Fruit fly (Drosophila melanogaster) whole organism, embryonic: ENCODE data around the gene CG5882.

ENCODE experiments used
- CG10431 ChIP-seq: fragments of 200-800 bp; sonication (Bioruptor generic); optimal IDR thresholded peaks from 3 replicates; lab custom pipeline; 2018; ENCODE audit warnings: missing biosample characterization, mild to moderate bottlenecking, missing genetic modification characterization
- CG12219 ChIP-seq: fragments of 200-800 bp; sonication (Bioruptor generic); optimal IDR thresholded peaks from 3 replicates; lab custom pipeline; 2018; ENCODE audit warnings: missing biosample characterization, mild to moderate bottlenecking, missing genetic modification characterization
- CG13296 ChIP-seq: fragments of 200-800 bp; sonication (Bioruptor generic); optimal IDR thresholded peaks from 3 replicates; lab custom pipeline; 2018; ENCODE audit warnings: missing biosample characterization, mild to moderate bottlenecking, missing genetic modification characterization
- CG15514 ChIP-seq: fragments of 200-800 bp; sonication (Bioruptor generic); optimal IDR thresholded peaks from 3 replicates; lab custom pipeline; 2017; ENCODE audit warnings: missing biosample characterization, missing genetic modification characterization, mild to moderate bottlenecking, moderate library complexity, missing genetic modification reagents
- CG16815 ChIP-seq: fragments of 200-800 bp; sonication (Bioruptor generic); optimal IDR thresholded peaks from 3 replicates; lab custom pipeline; 2017; ENCODE audit warnings: missing biosample characterization, mild to moderate bottlenecking, missing genetic modification characterization
- CG16863 ChIP-seq: fragments of 200-800 bp; sonication (Bioruptor generic); optimal IDR thresholded peaks from 3 replicates; lab custom pipeline; 2016; ENCODE audit warnings: missing biosample characterization, missing genetic modification characterization
- CG17328 ChIP-seq: fragments of 200-800 bp; sonication (Bioruptor generic); IDR thresholded peaks from 2 replicates; pipeline ENCODE4 v1.3.6; 2022; ENCODE audit warnings: missing biosample characterization, missing genetic modification characterization
- CG17385 ChIP-seq: fragments of 200-800 bp; sonication (Bioruptor generic); optimal IDR thresholded peaks from 3 replicates; lab custom pipeline; 2018; ENCODE audit warnings: missing biosample characterization, mild to moderate bottlenecking, missing genetic modification characterization
- CG17829 ChIP-seq: fragments of 200-800 bp; optimal IDR thresholded peaks from 2 replicates; lab custom pipeline; 2019; ENCODE audit warnings: missing biosample characterization, mild to moderate bottlenecking, missing genetic modification characterization, moderate library complexity
- CG18476 ChIP-seq: fragments of 200-800 bp; sonication (Bioruptor generic); optimal IDR thresholded peaks from 2 replicates; lab custom pipeline; 2016; ENCODE audit warnings: missing biosample characterization, mild to moderate bottlenecking, missing genetic modification characterization
- CG2889 ChIP-seq: fragments of 200-800 bp; sonication (Bioruptor generic); IDR thresholded peaks from 3 replicates; pipeline ENCODE4 v1.3.6; 2022; ENCODE audit warnings: missing biosample characterization, missing genetic modification characterization
- CG6254 ChIP-seq: fragments of 200-800 bp; sonication (Bioruptor generic); optimal IDR thresholded peaks from 3 replicates; lab custom pipeline; 2017; ENCODE audit warnings: mild to moderate bottlenecking, missing biosample characterization, missing genetic modification reagents, missing genetic modification characterization
- CG6683 ChIP-seq: fragments of 200-800 bp; sonication (Bioruptor generic); optimal IDR thresholded peaks from 2 replicates; lab custom pipeline; 2017; ENCODE audit warnings: missing biosample characterization, mild to moderate bottlenecking, missing genetic modification characterization, missing genetic modification reagents
- CG8478 ChIP-seq: fragments of >200 bp; optimal IDR thresholded peaks from 2 replicates; lab custom pipeline; 2018
- CG8765 ChIP-seq: fragments of 200-800 bp; sonication (Bioruptor generic); IDR thresholded peaks from 2 replicates; pipeline ENCODE4 v1.3.6; 2022; ENCODE audit warnings: missing biosample characterization, missing genetic modification characterization
- CG9727 ChIP-seq: fragments of 200-800 bp; sonication (Bioruptor generic); optimal IDR thresholded peaks from 3 replicates; lab custom pipeline; 2017; ENCODE audit warnings: missing biosample characterization, mild to moderate bottlenecking, missing genetic modification characterization
- CG9932 ChIP-seq: fragments of 200-800 bp; sonication (Bioruptor generic); IDR thresholded peaks from 2 replicates; pipeline ENCODE4 v1.3.6; 2022; ENCODE audit warnings: missing biosample characterization, missing genetic modification characterization
- CTCF ChIP-seq: fragments of 200-800 bp; sonication (Bioruptor generic); optimal IDR thresholded peaks from 2 replicates; lab custom pipeline; 2017; ENCODE audit warnings: missing biosample characterization, mild to moderate bottlenecking, missing genetic modification characterization, moderate library complexity
- Dfd ChIP-seq, 2 experiments: fragments of >200 bp; optimal IDR thresholded peaks; 2 replicates each; lab custom pipeline; 2017; ENCODE audit warnings: missing biosample characterization in 2 of 2, missing genetic modification characterization in 2 of 2
- Ets65A ChIP-seq: fragments of 200-800 bp; sonication (Bioruptor generic); peaks from one replicate; lab custom pipeline; 2016; ENCODE audit warnings: missing biosample characterization, missing genetic modification characterization
- Fer3 ChIP-seq: fragments of 200-800 bp; sonication (Bioruptor generic); optimal IDR thresholded peaks from 2 replicates; lab custom pipeline; 2018; ENCODE audit warnings: missing biosample characterization, mild to moderate bottlenecking, missing genetic modification characterization, moderate library complexity
- H15 ChIP-seq: fragments of 200-800 bp; sonication (Bioruptor generic); IDR thresholded peaks from 3 replicates; pipeline ENCODE4 v1.3.6; 2022; ENCODE audit warnings: missing biosample characterization, missing genetic modification characterization
- Hey ChIP-seq: fragments of 200-800 bp; sonication (Bioruptor generic); optimal IDR thresholded peaks from 3 replicates; lab custom pipeline; 2018; ENCODE audit warnings: missing biosample characterization, mild to moderate bottlenecking, missing genetic modification characterization
- HmgD ChIP-seq: fragments of 200-800 bp; sonication (Bioruptor generic); optimal IDR thresholded peaks from 3 replicates; lab custom pipeline; 2016; ENCODE audit warnings: missing biosample characterization, missing genetic modification characterization
- Hmx ChIP-seq: fragments of 200-800 bp; sonication (Bioruptor generic); optimal IDR thresholded peaks from 2 replicates; lab custom pipeline; 2016; ENCODE audit warnings: missing biosample characterization, missing genetic modification characterization
- Hsf ChIP-seq: fragments of 200-800 bp; sonication (Bioruptor generic); optimal IDR thresholded peaks from 3 replicates; lab custom pipeline; 2016; ENCODE audit warnings: missing biosample characterization, missing genetic modification characterization
- Lim3 ChIP-seq: fragments of 200-800 bp; sonication (Bioruptor generic); IDR thresholded peaks from 2 replicates; pipeline ENCODE4 v1.3.6; 2022; ENCODE audit warnings: missing biosample characterization, missing genetic modification characterization
- Med ChIP-seq: fragments of 200-800 bp; sonication (Bioruptor generic); peaks from one replicate; lab custom pipeline; 2016; ENCODE audit warnings: missing biosample characterization, missing genetic modification characterization, mild to moderate bottlenecking, inconsistent platforms, moderate library complexity
- Spps ChIP-seq: fragments of 200-800 bp; sonication (Bioruptor generic); optimal IDR thresholded peaks from 2 replicates; lab custom pipeline; 2018; ENCODE audit warnings: missing biosample characterization, mild to moderate bottlenecking, missing genetic modification characterization
- YL-1 ChIP-seq: fragments of 200-800 bp; sonication (Bioruptor generic); optimal IDR thresholded peaks from 3 replicates; lab custom pipeline; 2017; ENCODE audit warnings: missing biosample characterization, mild to moderate bottlenecking, missing genetic modification characterization
- ara ChIP-seq: fragments of 200-800 bp; sonication (Bioruptor generic); IDR thresholded peaks from 2 replicates; pipeline ENCODE4 v1.3.6; 2022; ENCODE audit warnings: missing biosample characterization, missing genetic modification characterization
- crol ChIP-seq: fragments of 200-800 bp; sonication (Bioruptor generic); IDR thresholded peaks from 2 replicates; pipeline ENCODE4 v1.3.6; 2022; ENCODE audit warnings: missing biosample characterization, missing genetic modification characterization
- emc ChIP-seq: fragments of 200-800 bp; sonication (Bioruptor generic); optimal IDR thresholded peaks from 2 replicates; lab custom pipeline; 2016; ENCODE audit warnings: missing biosample characterization, missing genetic modification characterization
- exex ChIP-seq: fragments of 200-800 bp; sonication (Bioruptor generic); optimal IDR thresholded peaks from 4 replicates; lab custom pipeline; 2018; ENCODE audit warnings: missing biosample characterization, mild to moderate bottlenecking, missing genetic modification characterization, moderate library complexity
- peb ChIP-seq: fragments of 200-800 bp; sonication (Bioruptor generic); IDR thresholded peaks from 2 replicates; pipeline ENCODE4 v1.3.6; 2022; ENCODE audit warnings: missing biosample characterization, missing genetic modification characterization
- pho ChIP-seq: fragments of 200-800 bp; sonication (Bioruptor generic); optimal IDR thresholded peaks from 2 replicates; lab custom pipeline; 2016; ENCODE audit warnings: missing biosample characterization, missing genetic modification characterization
- prd ChIP-seq, 3 experiments: fragments of >200 bp in 2 of 3; fragments of 200-800 bp in 1 of 3; sonication (Bioruptor generic) in 1 of 3; optimal IDR thresholded peaks in 2 of 3; IDR thresholded peaks in 1 of 3; 2 replicates in 2 of 3; 3 replicates in 1 of 3; pipeline versions ENCODE4 v1.3.6 to Lab custom; 2017 to 2022; ENCODE audit warnings: missing biosample characterization in 1 of 3, missing genetic modification characterization in 1 of 3
- sens ChIP-seq: fragments of 200-800 bp; sonication (Bioruptor generic); peaks from one replicate; lab custom pipeline; 2016; ENCODE audit warnings: missing biosample characterization, missing genetic modification characterization
- sens-2 ChIP-seq: fragments of 200-800 bp; sonication (Bioruptor generic); IDR thresholded peaks from 2 replicates; pipeline ENCODE4 v1.3.6; 2022; ENCODE audit warnings: missing biosample characterization, missing genetic modification characterization
- seq ChIP-seq: fragments of 200-800 bp; sonication (Bioruptor generic); IDR thresholded peaks from 2 replicates; pipeline ENCODE4 v1.3.6; 2022; ENCODE audit warnings: missing biosample characterization, missing genetic modification characterization
- tll ChIP-seq, 2 experiments: fragments of 200-800 bp in 1 of 2; fragments of >200 bp in 1 of 2; sonication (Bioruptor generic) in 1 of 2; optimal IDR thresholded peaks; 2 replicates each; lab custom pipeline; 2017 to 2019; ENCODE audit warnings: missing biosample characterization in 2 of 2, missing genetic modification characterization in 2 of 2, mild to moderate bottlenecking in 1 of 2, moderate library complexity in 1 of 2
- wdn ChIP-seq: fragments of 200-800 bp; sonication (Bioruptor generic); IDR thresholded peaks from 2 replicates; pipeline ENCODE4 v1.3.6; 2022; ENCODE audit warnings: missing biosample characterization, missing genetic modification characterization

CG5882 gene

dm6 chr3R:27092843-27093242 lies 25.6 kb upstream of the CG5882 start, which contains the start of gene CG14258:
Gene CG14258 (plus strand): TSS chr3R:27093143.
- no peak for TF ChIP-seq CG12219
- no peak for TF ChIP-seq CG15514 (GFP tag; lab: Kevin White, UChicago)
- TF ChIP-seq tll (GFP tag; optimal IDR thresholded peaks at IDR 0.05; lab: Kevin White, UChicago) = no peak
- TF ChIP-seq Hsf (GFP tag; lab: Kevin White, UChicago) = no peak
- TF ChIP-seq peb = no peak
- no peak for TF ChIP-seq H15 (GFP tag; lab: Robert Waterston, UW)
- no peak for TF ChIP-seq pho (GFP tag; lab: Kevin White, UChicago)
- no peak for TF ChIP-seq ara (GFP tag; lab: Robert Waterston, UW)
- no peak for TF ChIP-seq CG2889 (GFP tag; lab: Robert Waterston, UW)
- TF ChIP-seq CG6683 (GFP tag; lab: Kevin White, UChicago) = no peak
- no peak for TF ChIP-seq HmgD (GFP tag; lab: Kevin White, UChicago)
- TF ChIP-seq CG18476 (GFP tag; lab: Kevin White, UChicago) = no peak

dm6 chr3R:27094233-27094632 lies 24.2 kb upstream of the CG5882 start, which contains the start of gene CG14259:
Gene CG14259 (plus strand): TSS chr3R:27094533.
- TF ChIP-seq Ets65A (GFP tag; lab: Kevin White, UChicago) = peak; percentile 86
- no peak for TF ChIP-seq CG16815
- TF ChIP-seq CG17829 (tag; lab: Kevin White, UChicago) = no peak

- TF ChIP-seq CTCF (GFP tag; lab: Kevin White, UChicago) = peak; percentile 70
- no peak for TF ChIP-seq Fer3 (tag; lab: Kevin White, UChicago)
- no peak for TF ChIP-seq exex (tag; lab: Kevin White, UChicago)
- TF ChIP-seq CG8478 (lab: Kevin White, UChicago) = no peak
- TF ChIP-seq Spps (tag; lab: Kevin White, UChicago) = no peak
Observed at dm6 chr3R:27098638-27099037, 19.8 kb upstream of the CG5882 start.

dm6 chr3R:27099579-27099978 lies 18.9 kb upstream of the CG5882 start, which contains the start of gene eater:
Gene eater (minus strand): TSS chr3R:27099679.
- TF ChIP-seq CG6254 (GFP tag; lab: Kevin White, UChicago) = no peak
- TF ChIP-seq seq (GFP tag; lab: Robert Waterston, UW) = no peak
- TF ChIP-seq ara (GFP tag; lab: Robert Waterston, UW) = no peak

- TF ChIP-seq sens-2 (GFP tag; lab: Robert Waterston, UW) (no peak), CG9727 (GFP tag; lab: Kevin White, UChicago) (no peak), CG13296 (GFP tag; lab: Kevin White, UChicago) (no peak), Med (GFP tag; lab: Kevin White, UChicago) (no peak), emc (no peak), CG10431 (GFP tag; lab: Kevin White, UChicago) (no peak), sens (GFP tag; lab: Kevin White, UChicago) (peak; percentile 7), CG8765 (no peak), wdn (GFP tag; lab: Robert Waterston, UW) (no peak)
Observed at dm6 chr3R:27100930-27101329, 17.5 kb upstream of the CG5882 start, which contains the start of gene Jhbp11. Gene Jhbp11 (plus strand): TSS chr3R:27101230.

dm6 chr3R:27105439-27105838 lies 13.0 kb upstream of the CG5882 start:
- TF ChIP-seq wdn (GFP tag; lab: Robert Waterston, UW) (no peak), CG9932 (GFP tag; lab: Robert Waterston, UW) (no peak), crol (GFP tag; lab: Robert Waterston, UW) (no peak), YL-1 (GFP tag; lab: Kevin White, UChicago) (no peak), CG16863 (GFP tag; lab: Kevin White, UChicago) (no peak), Dfd (GFP tag; optimal IDR thresholded peaks at IDR 0.05; lab: Kevin White, UChicago) (no peak), exex (tag; lab: Kevin White, UChicago) (peak; percentile 66), prd (optimal IDR thresholded peaks at IDR 0.05; lab: Kevin White, UChicago) (no peak), prd (GFP tag; IDR thresholded peaks at IDR 0.05; lab: Robert Waterston, UW) (no peak), Hmx (GFP tag; lab: Kevin White, UChicago) (no peak), Hey (tag; lab: Kevin White, UChicago) (peak; percentile 57), Lim3 (GFP tag; lab: Robert Waterston, UW) (no peak), CG17328 (GFP tag; lab: Robert Waterston, UW) (no peak), CG17385 (GFP tag; lab: Kevin White, UChicago) (no peak)
